Fruit fly (Drosophila melanogaster) whole organism, embryonic: ENCODE measurements around the gene Stt3B.

Experiments
- Bgb ChIP-seq: fragments of 200-800 bp; sonication (Bioruptor generic); IDR thresholded peaks from 2 replicates; pipeline ENCODE4 v1.3.6; 2022; ENCODE audit warnings: missing biosample characterization, missing genetic modification characterization; ENCODE audit not compliant: partially characterized antibody
- CG10267 ChIP-seq: fragments of 200-800 bp; sonication (Bioruptor generic); optimal IDR thresholded peaks from 2 replicates; lab custom pipeline; 2018; ENCODE audit warnings: missing biosample characterization, mild to moderate bottlenecking, missing genetic modification characterization, moderate library complexity
- CG11398 ChIP-seq: fragments of 200-800 bp; sonication (Bioruptor generic); optimal IDR thresholded peaks from 2 replicates; lab custom pipeline; 2016; ENCODE audit warnings: missing biosample characterization, missing genetic modification characterization
- CG11560 ChIP-seq: fragments of 200-800 bp; sonication (Bioruptor generic); IDR thresholded peaks from 3 replicates; pipeline ENCODE4 v1.3.6; 2022; ENCODE audit warnings: missing biosample characterization, missing genetic modification characterization
- CG12219 ChIP-seq: fragments of 200-800 bp; sonication (Bioruptor generic); optimal IDR thresholded peaks from 3 replicates; lab custom pipeline; 2018; ENCODE audit warnings: missing biosample characterization, mild to moderate bottlenecking, missing genetic modification characterization
- CG1233 ChIP-seq: fragments of 200-800 bp; sonication (Bioruptor generic); optimal IDR thresholded peaks from 4 replicates; lab custom pipeline; 2018; ENCODE audit warnings: missing biosample characterization, mild to moderate bottlenecking, missing genetic modification characterization
- CG14667 ChIP-seq: fragments of 200-800 bp; sonication (Bioruptor generic); IDR thresholded peaks from 2 replicates; pipeline ENCODE4 v1.3.6; 2022; ENCODE audit warnings: missing biosample characterization, missing genetic modification characterization
- CG3281 ChIP-seq: fragments of 200-800 bp; sonication (Bioruptor generic); optimal IDR thresholded peaks from 3 replicates; lab custom pipeline; 2017; ENCODE audit warnings: missing biosample characterization, mild to moderate bottlenecking, missing genetic modification characterization
- CG3407 ChIP-seq: fragments of 200-800 bp; sonication (Bioruptor generic); optimal IDR thresholded peaks from 2 replicates; lab custom pipeline; 2018; ENCODE audit warnings: missing biosample characterization, mild to moderate bottlenecking, missing genetic modification characterization
- CG34422 ChIP-seq: fragments of 200-800 bp; sonication (Bioruptor generic); IDR thresholded peaks from 3 replicates; pipeline ENCODE4 v1.3.6; 2022; ENCODE audit warnings: missing biosample characterization, missing genetic modification characterization
- CG5180 ChIP-seq: fragments of 200-800 bp; sonication (Bioruptor generic); optimal IDR thresholded peaks from 3 replicates; lab custom pipeline; 2017; ENCODE audit warnings: missing biosample characterization, missing genetic modification characterization, mild to moderate bottlenecking, moderate library complexity, missing genetic modification reagents
- CG7786 ChIP-seq: fragments of 200-800 bp; sonication (Bioruptor generic); optimal IDR thresholded peaks from 2 replicates; lab custom pipeline; 2016; ENCODE audit warnings: missing biosample characterization, missing genetic modification characterization
- CG7839 ChIP-seq: fragments of 200-800 bp; sonication (Bioruptor generic); optimal IDR thresholded peaks from 3 replicates; lab custom pipeline; 2018; ENCODE audit warnings: missing biosample characterization, mild to moderate bottlenecking, missing genetic modification characterization, moderate library complexity
- CG7928 ChIP-seq: fragments of 200-800 bp; sonication (Bioruptor generic); optimal IDR thresholded peaks from 2 replicates; lab custom pipeline; 2017; ENCODE audit warnings: missing biosample characterization, mild to moderate bottlenecking, missing genetic modification characterization
- CG8944 ChIP-seq: fragments of 200-800 bp; sonication (Bioruptor generic); optimal IDR thresholded peaks from 3 replicates; lab custom pipeline; 2016; ENCODE audit warnings: missing biosample characterization, missing genetic modification characterization
- CrebB ChIP-seq: fragments of 200-800 bp; sonication (Bioruptor generic); optimal IDR thresholded peaks from 3 replicates; lab custom pipeline; 2018; ENCODE audit warnings: missing biosample characterization, mild to moderate bottlenecking, missing genetic modification characterization
- D ChIP-seq, 2 experiments: fragments of 200-800 bp in 1 of 2; fragments of >200 bp in 1 of 2; sonication (Bioruptor generic) in 1 of 2; optimal IDR thresholded peaks; 2 replicates in 1 of 2; 3 replicates in 1 of 2; lab custom pipeline; 2017; ENCODE audit warnings: mild to moderate bottlenecking in 1 of 2, missing biosample characterization in 1 of 2, missing genetic modification characterization in 1 of 2, missing genetic modification reagents in 1 of 2
- Elba2 ChIP-seq: fragments of 200-800 bp; sonication (Bioruptor generic); optimal IDR thresholded peaks from 3 replicates; lab custom pipeline; 2016; ENCODE audit warnings: missing biosample characterization, missing genetic modification characterization
- Fer3 ChIP-seq: fragments of 200-800 bp; sonication (Bioruptor generic); optimal IDR thresholded peaks from 2 replicates; lab custom pipeline; 2018; ENCODE audit warnings: missing biosample characterization, mild to moderate bottlenecking, missing genetic modification characterization, moderate library complexity
- HLH54F ChIP-seq: fragments of 200-800 bp; sonication (Bioruptor generic); optimal IDR thresholded peaks from 3 replicates; lab custom pipeline; 2016; ENCODE audit warnings: missing biosample characterization, missing genetic modification characterization
- Hey ChIP-seq: fragments of 200-800 bp; sonication (Bioruptor generic); optimal IDR thresholded peaks from 3 replicates; lab custom pipeline; 2018; ENCODE audit warnings: missing biosample characterization, mild to moderate bottlenecking, missing genetic modification characterization
- HmgD ChIP-seq: fragments of 200-800 bp; sonication (Bioruptor generic); optimal IDR thresholded peaks from 3 replicates; lab custom pipeline; 2016; ENCODE audit warnings: missing biosample characterization, missing genetic modification characterization
- Hmr ChIP-seq: fragments of 200-800 bp; sonication (Bioruptor generic); optimal IDR thresholded peaks from 3 replicates; lab custom pipeline; 2017; ENCODE audit warnings: mild to moderate bottlenecking, missing biosample characterization, missing genetic modification reagents, missing genetic modification characterization
- Hr39 ChIP-seq: fragments of >200 bp; optimal IDR thresholded peaks from 2 replicates; lab custom pipeline; 2017
- Hr78 ChIP-seq, 2 experiments: fragments of 200-800 bp in 1 of 2; fragments of >200 bp in 1 of 2; sonication (Bioruptor generic) in 1 of 2; optimal IDR thresholded peaks; 2 replicates each; lab custom pipeline; 2017 to 2019; ENCODE audit warnings: missing biosample characterization in 2 of 2, missing genetic modification characterization in 2 of 2, mild to moderate bottlenecking in 1 of 2, moderate library complexity in 1 of 2
- MBD-R2 ChIP-seq: fragments of 200-800 bp; sonication (Bioruptor generic); IDR thresholded peaks from 2 replicates; pipeline ENCODE4 v1.3.6; 2022; ENCODE audit warnings: missing biosample characterization, missing genetic modification characterization
- Nf-YB ChIP-seq: fragments of 200-800 bp; sonication (Bioruptor generic); optimal IDR thresholded peaks from 3 replicates; lab custom pipeline; 2019; ENCODE audit warnings: missing biosample characterization, mild to moderate bottlenecking, missing genetic modification characterization, moderate library complexity
- Rfx ChIP-seq: fragments of 200-800 bp; sonication (Bioruptor generic); IDR thresholded peaks from 2 replicates; pipeline ENCODE4 v1.3.6; 2022; ENCODE audit warnings: missing biosample characterization, missing genetic modification characterization
- ac ChIP-seq: fragments of 200-800 bp; sonication (Bioruptor generic); optimal IDR thresholded peaks from 3 replicates; lab custom pipeline; 2017; ENCODE audit warnings: missing biosample characterization, mild to moderate bottlenecking, missing genetic modification characterization
- al ChIP-seq: fragments of 200-800 bp; sonication (Bioruptor generic); IDR thresholded peaks from 2 replicates; pipeline ENCODE4 v1.3.6; 2022; ENCODE audit warnings: missing biosample characterization, missing genetic modification characterization
- amos ChIP-seq: fragments of 200-800 bp; sonication (Bioruptor generic); IDR thresholded peaks from 2 replicates; pipeline ENCODE4 v1.3.6; 2022; ENCODE audit warnings: missing biosample characterization, missing genetic modification characterization; ENCODE audit not compliant: partially characterized antibody
- ap ChIP-seq: fragments of 200-800 bp; sonication (Bioruptor generic); IDR thresholded peaks from 2 replicates; pipeline ENCODE4 v1.3.6; 2022; ENCODE audit warnings: missing biosample characterization, missing genetic modification characterization
- bab2 ChIP-seq: fragments of 200-800 bp; sonication (Bioruptor generic); optimal IDR thresholded peaks from 2 replicates; lab custom pipeline; 2016; ENCODE audit warnings: missing biosample characterization, missing genetic modification characterization
- cwo ChIP-seq: fragments of 200-800 bp; sonication (Bioruptor generic); optimal IDR thresholded peaks from 3 replicates; lab custom pipeline; 2017; ENCODE audit warnings: missing biosample characterization, missing genetic modification characterization, mild to moderate bottlenecking, moderate library complexity, missing genetic modification reagents
- danr ChIP-seq: fragments of 200-800 bp; sonication (Bioruptor generic); IDR thresholded peaks from 2 replicates; pipeline ENCODE4 v1.3.6; 2022; ENCODE audit warnings: missing biosample characterization, missing genetic modification characterization
- grn ChIP-seq: fragments of 200-800 bp; sonication (Bioruptor generic); optimal IDR thresholded peaks from 3 replicates; lab custom pipeline; 2017; ENCODE audit warnings: missing biosample characterization, missing genetic modification characterization
- gro ChIP-seq: fragments of 200-800 bp; sonication (Bioruptor generic); optimal IDR thresholded peaks from 2 replicates; lab custom pipeline; 2016; ENCODE audit warnings: missing biosample characterization, missing genetic modification characterization
- insv ChIP-seq, 2 experiments: fragments of 200-800 bp; sonication (Bioruptor generic); optimal IDR thresholded peaks; 3 replicates each; lab custom pipeline; 2016 to 2018; ENCODE audit warnings: missing biosample characterization in 2 of 2, missing genetic modification characterization in 2 of 2
- jigr1 ChIP-seq: fragments of 200-800 bp; sonication (Bioruptor generic); IDR thresholded peaks from 3 replicates; pipeline ENCODE4 v1.3.6; 2022; ENCODE audit warnings: missing biosample characterization, missing genetic modification characterization
- klu ChIP-seq: fragments of 200-800 bp; sonication (Bioruptor generic); IDR thresholded peaks from 2 replicates; pipeline ENCODE4 v1.3.6; 2022; ENCODE audit warnings: missing biosample characterization, missing genetic modification characterization
- lola ChIP-seq, 3 experiments: fragments of >200 bp in 2 of 3; fragments of 200-800 bp in 1 of 3; sonication (Bioruptor generic) in 1 of 3; optimal IDR thresholded peaks; 2 replicates each; lab custom pipeline; 2017 to 2019; ENCODE audit warnings: missing biosample characterization in 3 of 3, missing genetic modification characterization in 3 of 3, mild to moderate bottlenecking in 1 of 3, moderate library complexity in 1 of 3
- luna ChIP-seq: fragments of 200-800 bp; sonication (Bioruptor generic); optimal IDR thresholded peaks from 2 replicates; lab custom pipeline; 2016; ENCODE audit warnings: missing biosample characterization, missing genetic modification characterization
- mirr ChIP-seq: fragments of 200-800 bp; sonication (Bioruptor generic); optimal IDR thresholded peaks from 3 replicates; lab custom pipeline; 2018; ENCODE audit warnings: missing biosample characterization, mild to moderate bottlenecking, missing genetic modification characterization
- so ChIP-seq: fragments of 200-800 bp; sonication (Bioruptor generic); IDR thresholded peaks from 3 replicates; pipeline ENCODE4 v1.3.6; 2022; ENCODE audit warnings: missing biosample characterization, missing genetic modification characterization
- ssp ChIP-seq: fragments of 200-800 bp; sonication (Bioruptor generic); IDR thresholded peaks from 2 replicates; pipeline ENCODE4 v1.3.6; 2022; ENCODE audit warnings: missing biosample characterization, missing genetic modification characterization
- stwl ChIP-seq: fragments of 200-800 bp; sonication (Bioruptor generic); optimal IDR thresholded peaks from 3 replicates; lab custom pipeline; 2018; ENCODE audit warnings: missing biosample characterization, mild to moderate bottlenecking, missing genetic modification characterization, moderate library complexity
- tx ChIP-seq: fragments of 200-800 bp; sonication (Bioruptor generic); optimal IDR thresholded peaks from 2 replicates; lab custom pipeline; 2016; ENCODE audit warnings: missing biosample characterization, missing genetic modification characterization
- zfh1 ChIP-seq: fragments of 200-800 bp; sonication (Bioruptor generic); IDR thresholded peaks from 3 replicates; pipeline ENCODE4 v1.3.6; 2022; ENCODE audit warnings: missing biosample characterization, missing genetic modification characterization
- zfh2 ChIP-seq: fragments of 200-800 bp; sonication (Bioruptor generic); optimal IDR thresholded peaks from 2 replicates; lab custom pipeline; 2016; ENCODE audit warnings: missing biosample characterization, missing genetic modification characterization

The Stt3B gene

dm6 chr3R:25049742-25050517 lies 19.5 kb downstream of the Stt3B start:
- TF ChIP-seq danr (GFP tag; lab: Robert Waterston, UW): no peak
- peak; percentile 67 for TF ChIP-seq Hmr (GFP tag; lab: Kevin White, UChicago)
- TF ChIP-seq tx (GFP tag; lab: Kevin White, UChicago): no peak
- TF ChIP-seq Rfx (GFP tag; lab: Robert Waterston, UW): no peak
- TF ChIP-seq zfh1 (GFP tag; lab: Robert Waterston, UW): no peak
- peak; percentile 73 for TF ChIP-seq stwl (tag; lab: Kevin White, UChicago)
- TF ChIP-seq ssp (GFP tag; lab: Robert Waterston, UW): no peak
- no peak for TF ChIP-seq Elba2 (GFP tag; lab: Kevin White, UChicago)
- TF ChIP-seq CG10267 (tag; lab: Kevin White, UChicago): peak; percentile 81
- no peak for TF ChIP-seq ac (GFP tag; lab: Kevin White, UChicago)
- no peak for TF ChIP-seq CG34422 (GFP tag; lab: Robert Waterston, UW)
- no peak for TF ChIP-seq so (GFP tag; lab: Robert Waterston, UW)
- TF ChIP-seq jigr1 (GFP tag; lab: Robert Waterston, UW): no peak
- TF ChIP-seq CG1233 (GFP tag; lab: Kevin White, UChicago): no peak
- TF ChIP-seq CG7839 (tag; lab: Kevin White, UChicago): no peak
- peak; percentile 44 for TF ChIP-seq CG3281 (GFP tag; lab: Kevin White, UChicago)
- TF ChIP-seq insv (GFP tag; optimal IDR thresholded peaks at IDR 0.05; lab: Kevin White, UChicago): peak in 1 of 2 experiments; percentile 5
- no peak for TF ChIP-seq MBD-R2 (GFP tag; lab: Robert Waterston, UW)
- TF ChIP-seq zfh2 (GFP tag; lab: Kevin White, UChicago): no peak
- no peak for TF ChIP-seq Hr39 (lab: Kevin White, UChicago)
- TF ChIP-seq CG7928: no peak
- peak; percentile 55 for TF ChIP-seq grn (GFP tag; lab: Kevin White, UChicago)
- TF ChIP-seq amos: no peak
- no peak for TF ChIP-seq CG8944 (GFP tag; lab: Kevin White, UChicago)
- no peak for TF ChIP-seq lola (GFP tag; optimal IDR thresholded peaks at IDR 0.05; lab: Kevin White, UChicago)
- TF ChIP-seq klu (GFP tag; lab: Robert Waterston, UW): no peak
- peak; percentile 86 for TF ChIP-seq CG5180 (GFP tag; lab: Kevin White, UChicago)
- TF ChIP-seq al (GFP tag; lab: Robert Waterston, UW): no peak
- TF ChIP-seq HLH54F (GFP tag; lab: Kevin White, UChicago): no peak
- TF ChIP-seq CrebB (tag; lab: Kevin White, UChicago): peak; percentile 39
- TF ChIP-seq ap (GFP tag; lab: Robert Waterston, UW): no peak
- no peak for TF ChIP-seq CG3407 (GFP tag; lab: Kevin White, UChicago)
- TF ChIP-seq CG11560 (tag; lab: Robert Waterston, UW): no peak
- no peak for TF ChIP-seq Hey (tag; lab: Kevin White, UChicago)
- TF ChIP-seq Nf-YB: peak; percentile 85
- peak; percentile 10 for TF ChIP-seq HmgD
- TF ChIP-seq D (optimal IDR thresholded peaks at IDR 0.05; lab: Kevin White, UChicago): peak; percentile 39
- TF ChIP-seq D (GFP tag; optimal IDR thresholded peaks at IDR 0.05; lab: Kevin White, UChicago): no peak
- no peak for TF ChIP-seq Bgb (GFP tag; lab: Robert Waterston, UW)
- TF ChIP-seq Hr78 (GFP tag; optimal IDR thresholded peaks at IDR 0.05; lab: Kevin White, UChicago): no peak
- no peak for TF ChIP-seq CG11398 (GFP tag; lab: Kevin White, UChicago)
- no peak for TF ChIP-seq CG14667
- no peak for TF ChIP-seq Fer3
- TF ChIP-seq luna: no peak
- TF ChIP-seq CG12219 (GFP tag; lab: Kevin White, UChicago): peak; percentile 8
- peak; percentile 4 for TF ChIP-seq gro (GFP tag; lab: Kevin White, UChicago)
- TF ChIP-seq mirr (GFP tag; lab: Kevin White, UChicago): peak; percentile 93
- TF ChIP-seq CG7786 (GFP tag; lab: Kevin White, UChicago): no peak
- peak; percentile 49 for TF ChIP-seq cwo (GFP tag; lab: Kevin White, UChicago)
- TF ChIP-seq bab2 (GFP tag; lab: Kevin White, UChicago): no peak
